Fruit fly (Drosophila melanogaster) whole organism, wandering third instar larva: ENCODE results near the gene wfs1.

Experiments used
- Dfd ChIP-seq: fragments of >200 bp; optimal IDR thresholded peaks from 2 replicates; lab custom pipeline; 2017; ENCODE audit warnings: missing biosample characterization, missing genetic modification characterization
- Hr78 ChIP-seq: fragments of >200 bp; optimal IDR thresholded peaks from 2 replicates; lab custom pipeline; 2017; ENCODE audit warnings: missing biosample characterization, missing genetic modification characterization
- OdsH ChIP-seq: fragments of 200-800 bp; sonication (Bioruptor generic); optimal IDR thresholded peaks from 2 replicates; lab custom pipeline; 2016; ENCODE audit warnings: missing biosample characterization, mild to moderate bottlenecking, missing genetic modification characterization
- foxo ChIP-seq, 2 experiments: fragments of 200-800 bp; sonication (Bioruptor generic); optimal IDR thresholded peaks; 2 replicates in 1 of 2; 3 replicates in 1 of 2; lab custom pipeline; 2016 to 2017; ENCODE audit warnings: missing biosample characterization in 2 of 2, missing genetic modification characterization in 2 of 2
- h ChIP-seq: fragments of 200-800 bp; sonication (Bioruptor generic); optimal IDR thresholded peaks from 3 replicates; lab custom pipeline; 2016; ENCODE audit warnings: missing biosample characterization, mild to moderate bottlenecking, missing genetic modification characterization
- pan ChIP-seq: fragments of >200 bp; optimal IDR thresholded peaks from 2 replicates; lab custom pipeline; 2017
- psq ChIP-seq: fragments of 200-800 bp; sonication (Bioruptor generic); optimal IDR thresholded peaks from 3 replicates; lab custom pipeline; 2017; ENCODE audit warnings: missing biosample characterization, mild to moderate bottlenecking, missing genetic modification characterization, moderate library complexity
- usp ChIP-seq: fragments of >200 bp; optimal IDR thresholded peaks from 2 replicates; lab custom pipeline; 2017; ENCODE audit warnings: missing biosample characterization, missing genetic modification characterization

DNA sequence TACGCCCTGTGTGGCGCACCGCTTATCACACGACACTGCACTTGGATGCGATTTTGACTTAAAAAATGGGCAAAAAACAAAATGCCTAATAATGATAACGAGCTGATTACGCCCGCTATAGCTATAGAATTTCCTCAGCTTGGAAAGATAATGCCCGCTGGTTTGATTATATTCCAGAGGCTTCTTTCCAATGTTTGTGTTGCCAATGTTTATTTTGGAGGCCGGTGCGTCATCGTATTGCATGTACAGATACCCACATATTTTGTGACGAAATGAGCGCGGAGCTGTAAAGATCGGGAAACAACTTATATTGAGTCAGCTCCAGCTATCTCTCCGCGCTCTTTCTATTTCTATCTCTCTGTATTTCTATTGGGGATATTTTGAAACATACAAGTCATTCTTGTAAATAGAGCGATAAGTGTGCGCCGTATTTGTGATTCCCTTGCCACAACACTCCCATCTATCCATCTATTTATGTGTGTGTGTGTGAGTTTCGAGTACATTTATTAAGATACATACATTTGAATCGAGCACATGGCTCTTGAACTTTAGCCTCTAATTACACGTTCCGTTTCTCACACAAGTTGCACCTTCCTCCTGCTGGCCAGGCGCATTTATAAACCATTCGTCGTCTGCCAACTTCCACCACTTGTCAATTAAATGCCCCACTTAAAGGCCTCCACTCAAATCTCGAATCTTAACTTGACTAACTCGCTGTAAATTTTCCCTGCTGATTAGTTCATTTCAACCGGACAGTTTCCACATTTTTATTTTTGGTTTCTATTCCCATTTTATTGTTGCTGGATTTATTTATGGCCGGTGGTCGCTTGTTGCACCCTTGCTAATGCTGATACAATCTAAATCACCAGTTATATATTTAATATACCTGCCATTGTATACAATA, 5.9 kb downstream of the wfs1 start:
- TF ChIP-seq Hr78 (GFP tag; lab: Kevin White, UChicago) (no peak), psq (GFP tag; lab: Kevin White, UChicago) (no peak), usp (GFP tag; lab: Kevin White, UChicago) (no peak), h (GFP tag; lab: Kevin White, UChicago) (peak; percentile 31), Dfd (GFP tag; lab: Kevin White, UChicago) (no peak), pan (lab: Kevin White, UChicago) (no peak), foxo (GFP tag; optimal IDR thresholded peaks at IDR 0.05; lab: Kevin White, UChicago) (peak in 1 of 2 experiments; percentile 33), OdsH (GFP tag; lab: Kevin White, UChicago) (no peak)
